Worm (Caenorhabditis elegans) whole organism, L4 larva: ENCODE data around the gene F20B6.9.

Source experiments
- F26F4.8 ChIP-seq: fragments of 200-800 bp; sonication (Bioruptor generic); conservative IDR thresholded peaks from 2 replicates; pipeline ENCODE4 v1.3.6; 2022; ENCODE audit warnings: missing genetic modification characterization, missing compliant biosample characterization
- T20F7.1 ChIP-seq: fragments of 200-800 bp; sonication (Bioruptor generic); optimal IDR thresholded peaks from 2 replicates; lab custom pipeline; 2018; ENCODE audit warnings: mild to moderate bottlenecking, missing genetic modification characterization, missing compliant biosample characterization
- Y105C5A.15 ChIP-seq: fragments of 200-800 bp; sonication (Bioruptor generic); IDR thresholded peaks from 2 replicates; pipeline ENCODE4 v1.3.6; 2022; ENCODE audit warnings: missing genetic modification characterization, missing compliant biosample characterization
- ceh-28 ChIP-seq: fragments of 150-350 bp; optimal IDR thresholded peaks from 2 replicates; lab custom pipeline; 2014; ENCODE audit warnings: missing biosample characterization, missing genetic modification reagents, missing genetic modification characterization
- ceh-82 ChIP-seq: sonication (generic microtip); optimal IDR thresholded peaks from 2 replicates; lab custom pipeline; 2017; ENCODE audit warnings: missing biosample characterization, missing genetic modification characterization
- ctbp-1 ChIP-seq: fragments of 200-800 bp; sonication (Bioruptor generic); IDR thresholded peaks from 2 replicates; pipeline ENCODE4 v1.3.6; 2022; ENCODE audit warnings: missing genetic modification reagents, missing genetic modification characterization, missing compliant biosample characterization
- mdl-1 ChIP-seq, 2 experiments: fragments of 150-350 bp in 1 of 2; sonication (generic microtip) in 1 of 2; optimal IDR thresholded peaks; 2 replicates each; lab custom pipeline; 2014 to 2017; ENCODE audit warnings: missing biosample characterization in 2 of 2, missing genetic modification characterization in 2 of 2
- mdt-29 ChIP-seq: fragments of 200-800 bp; sonication (Bioruptor generic); IDR thresholded peaks from 2 replicates; pipeline ENCODE4 v1.3.6; 2022; ENCODE audit warnings: missing genetic modification reagents, missing genetic modification characterization, missing compliant biosample characterization
- nhr-237 ChIP-seq: sonication (generic microtip); optimal IDR thresholded peaks from 2 replicates; lab custom pipeline; 2017; ENCODE audit warnings: missing biosample characterization, missing genetic modification characterization
- nhr-76 ChIP-seq: fragments of 150-350 bp; optimal IDR thresholded peaks from 2 replicates; lab custom pipeline; 2014; ENCODE audit warnings: missing biosample characterization, missing genetic modification characterization
- snpc-4 ChIP-seq: fragments of 150-350 bp; optimal IDR thresholded peaks from 2 replicates; lab custom pipeline; 2014; ENCODE audit warnings: missing biosample characterization, missing genetic modification characterization
- unc-62 ChIP-seq, 3 experiments: fragments of 150-350 bp in 1 of 3; sonication (generic microtip); optimal IDR thresholded peaks in 2 of 3; peaks in 1 of 3; 1 replicate in 1 of 3; 2 replicates in 2 of 3; lab custom pipeline; 2014 to 2017; ENCODE audit warnings: missing biosample characterization in 3 of 3, missing genetic modification characterization in 3 of 3, missing genetic modification reagents in 3 of 3, missing genotype in 1 of 3

DNA sequence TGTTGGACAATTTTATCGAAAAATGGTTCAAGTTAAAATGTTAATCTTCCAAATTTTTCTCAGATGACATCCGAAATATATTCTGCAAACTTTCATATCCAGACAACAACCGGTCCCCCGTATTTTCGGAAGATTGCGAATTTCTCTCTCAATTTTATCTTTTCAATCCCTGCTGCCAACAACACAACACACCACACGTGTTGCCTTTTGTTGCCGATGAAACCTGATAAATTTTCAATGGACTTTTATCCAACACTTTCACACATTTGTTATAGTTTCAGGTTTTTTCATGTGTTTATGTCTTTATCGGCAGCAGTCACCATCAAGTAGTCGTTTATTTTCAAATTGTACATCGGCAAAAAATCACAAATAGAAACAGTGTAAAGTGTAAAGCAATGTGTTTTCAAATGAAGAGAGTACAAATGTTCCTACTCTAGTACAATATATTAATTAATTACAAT, 39.0 kb upstream of the F20B6.9 start:
- TF ChIP-seq nhr-237 (tag; lab: Kevin White, UChicago) = no peak
- TF ChIP-seq ceh-82 (tag; lab: Kevin White, UChicago) = no peak
- no peak for TF ChIP-seq nhr-76 (tag; lab: Kevin White, UChicago)
- peak in 1 of 2 experiments; percentile 91 for TF ChIP-seq unc-62 (GFP tag; optimal IDR thresholded peaks at IDR 0.05 in 1 of 2; lab: Kevin White, UChicago)
- TF ChIP-seq unc-62 (tag; optimal IDR thresholded peaks at IDR 0.05; lab: Kevin White, UChicago) = no peak
- TF ChIP-seq snpc-4 (tag; lab: Kevin White, UChicago) = no peak
- TF ChIP-seq ceh-28 (tag; lab: Kevin White, UChicago) = no peak
- peak; percentile 52 for TF ChIP-seq T20F7.1 (GFP tag; lab: Kevin White, UChicago)
- TF ChIP-seq mdt-29 (GFP tag; lab: Robert Waterston, UW) = no peak
- TF ChIP-seq mdl-1 (tag; optimal IDR thresholded peaks at IDR 0.05; lab: Kevin White, UChicago) = peak in 1 of 2 experiments; percentile 73
- TF ChIP-seq ctbp-1 (GFP tag; lab: Robert Waterston, UW) = no peak
- TF ChIP-seq Y105C5A.15 = no peak
- no peak for TF ChIP-seq F26F4.8 (GFP tag; lab: Robert Waterston, UW)
